Fruit fly (Drosophila melanogaster) S2 (cell line): ENCODE measurements around the gene CG32121.

ENCODE experiments used
- CG8478 ChIP-seq: fragments of >200 bp; optimal IDR thresholded peaks from 2 replicates; lab custom pipeline; 2018
- CTCF ChIP-seq, 2 experiments: fragments of >200 bp; optimal IDR thresholded peaks; 2 replicates each; lab custom pipeline; 2018

DNA sequence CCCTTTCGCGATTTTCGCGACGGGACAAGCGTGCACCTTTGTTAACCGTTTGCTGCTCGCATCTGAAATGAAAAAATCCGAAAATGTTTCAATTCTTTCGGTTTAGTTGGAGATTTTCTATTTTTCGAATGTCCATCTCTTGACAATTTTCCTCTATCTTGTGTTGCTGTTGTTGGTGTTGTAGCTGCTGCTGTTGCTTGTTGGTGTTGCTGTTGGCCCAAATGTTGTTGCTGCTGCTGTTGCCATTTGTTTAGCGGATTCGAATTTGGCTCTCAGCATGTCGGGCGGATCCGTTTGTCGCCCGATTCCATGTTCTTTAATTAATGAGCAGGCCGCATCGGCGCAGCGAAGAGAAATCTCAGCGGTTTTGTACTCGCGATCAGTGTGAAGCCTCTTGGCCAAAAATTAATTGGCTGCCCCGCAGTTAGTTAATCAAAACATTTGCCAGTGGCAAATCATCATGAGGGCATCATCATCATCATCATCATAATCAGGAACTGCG is at the start of gene CG32121:
- TF ChIP-seq CG8478 (lab: Kevin White, UChicago) (no peak), CTCF (optimal IDR thresholded peaks at IDR 0.05; lab: Kevin White, UChicago) (no peak)
